Fruit fly (Drosophila melanogaster): ENCODE data around the gene Cyp4ae1.

Gene Cyp4ae1

DNA sequence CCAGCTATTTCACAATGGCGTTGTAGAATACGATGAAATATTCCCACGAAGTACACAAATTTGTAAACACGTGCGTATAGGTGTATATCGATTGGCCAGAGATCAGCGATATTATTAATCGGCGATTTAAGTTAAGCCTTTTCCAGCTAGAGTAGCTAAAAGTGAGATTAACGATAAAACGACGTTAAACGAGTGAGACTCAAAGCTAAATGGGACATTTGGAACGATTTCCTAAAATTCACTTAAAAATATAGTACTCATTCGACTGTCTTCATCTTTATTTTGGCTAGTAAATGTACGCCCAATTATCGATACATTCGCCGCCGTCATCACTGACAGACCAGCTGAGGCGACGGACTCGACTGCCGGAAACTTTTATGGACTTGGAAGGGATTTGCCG lies 5.8 kb downstream of the Cyp4ae1 start, which contains the start of the genes Nmd3 and CG17776 (continued):
- TF ChIP-seq Ptx1 (GFP tag; IDR thresholded peaks at IDR 0.05) = no peak
- TF ChIP-seq gfzf (GFP tag; optimal IDR thresholded peaks at IDR 0.05) = peak; percentile 6
- TF ChIP-seq unc-4 (GFP tag; IDR thresholded peaks at IDR 0.05; ENCODE audit: partially characterized antibody) = peak; percentile 69
- no peak for TF ChIP-seq Meics (GFP tag; optimal IDR thresholded peaks at IDR 0.05)
- TF ChIP-seq amos (GFP tag; IDR thresholded peaks at IDR 0.05; ENCODE audit: partially characterized antibody) = peak; percentile 47; the same call in 1 of the 2 replicates
- peak; percentile 88 for TF ChIP-seq HLH4C (GFP tag; IDR thresholded peaks at IDR 0.05; ENCODE audit: partially characterized antibody)
- TF ChIP-seq CG4617 (GFP tag; optimal IDR thresholded peaks at IDR 0.05; ENCODE audit: borderline replicate concordance) = peak; percentile 26
- TF ChIP-seq CG16813 (GFP tag; IDR thresholded peaks at IDR 0.05; ENCODE audit: partially characterized antibody) = peak; percentile 74
- peak; percentile 50 for TF ChIP-seq sens (GFP tag)
- no peak for TF ChIP-seq unpg (GFP tag; optimal IDR thresholded peaks at IDR 0.05)
- peak; percentile 45 for TF ChIP-seq sug (tag; optimal IDR thresholded peaks at IDR 0.05)
- peak; percentile 83 for TF ChIP-seq vnd (GFP tag; IDR thresholded peaks at IDR 0.05; ENCODE audit: partially characterized antibody)
- TF ChIP-seq dm (GFP tag; optimal IDR thresholded peaks at IDR 0.05) = peak; percentile 93
- no peak for TF ChIP-seq br (optimal IDR thresholded peaks at IDR 0.05)
- TF ChIP-seq inv (GFP tag; IDR thresholded peaks at IDR 0.05; ENCODE audit: partially characterized antibody) = peak; percentile 51
- peak; percentile 3 for TF ChIP-seq twi (tag; optimal IDR thresholded peaks at IDR 0.05)
- peak; percentile 46 for TF ChIP-seq CG13624 (GFP tag; optimal IDR thresholded peaks at IDR 0.05)
- no peak for TF ChIP-seq bsh (GFP tag; optimal IDR thresholded peaks at IDR 0.05)
- peak in 1 of 2 experiments; percentile 5 for TF ChIP-seq dpn (GFP tag; optimal IDR thresholded peaks at IDR 0.05)
- TF ChIP-seq CG34376 (GFP tag; optimal IDR thresholded peaks at IDR 0.05) = peak; percentile 1
- no peak for TF ChIP-seq Mrtf (GFP tag; IDR thresholded peaks at IDR 0.05)
- peak; percentile 90 for TF ChIP-seq Max (GFP tag; optimal IDR thresholded peaks at IDR 0.05)
- TF ChIP-seq CG13287 (GFP tag; IDR thresholded peaks at IDR 0.05; ENCODE audit: partially characterized antibody) = peak; percentile 82
- TF ChIP-seq shn (GFP tag; optimal IDR thresholded peaks at IDR 0.05) = peak; percentile 26
- peak; percentile 33 for TF ChIP-seq CG12659 (GFP tag; optimal IDR thresholded peaks at IDR 0.05)
- TF ChIP-seq Hmr (GFP tag; optimal IDR thresholded peaks at IDR 0.05) = no peak
- TF ChIP-seq hb (GFP tag; IDR thresholded peaks at IDR 0.05; ENCODE audit: partially characterized antibody) = peak; percentile 80
- TF ChIP-seq CG14667 (GFP tag; IDR thresholded peaks at IDR 0.05) = no peak
- peak; percentile 73 for TF ChIP-seq Scr (GFP tag; IDR thresholded peaks at IDR 0.05; ENCODE audit: partially characterized antibody)
- peak; percentile 77 for TF ChIP-seq sna (GFP tag; IDR thresholded peaks at IDR 0.05; ENCODE audit: partially characterized antibody)
- TF ChIP-seq bbx (GFP tag; IDR thresholded peaks at IDR 0.05; ENCODE audit: partially characterized antibody) = peak; percentile 37; the same call in 1 of the 2 replicates
- TF ChIP-seq CG10543 (GFP tag; optimal IDR thresholded peaks at IDR 0.05) = no peak
- peak; percentile 17 for TF ChIP-seq CG10267 (tag; optimal IDR thresholded peaks at IDR 0.05)
- no peak for TF ChIP-seq CG14441 (GFP tag; IDR thresholded peaks at IDR 0.05)
- TF ChIP-seq Dref (GFP tag; IDR thresholded peaks at IDR 0.05) = peak; percentile 73
- TF ChIP-seq hbn (GFP tag; IDR thresholded peaks at IDR 0.05; ENCODE audit: partially characterized antibody) = peak; percentile 63
- peak; percentile 33 for TF ChIP-seq bcd (GFP tag; optimal IDR thresholded peaks at IDR 0.05)
- peak; percentile 35 for TF ChIP-seq CG2120 (GFP tag; optimal IDR thresholded peaks at IDR 0.05)
- TF ChIP-seq ranshi (GFP tag; IDR thresholded peaks at IDR 0.05) = no peak
- peak; percentile 58; the same call in 1 of the 3 replicates for TF ChIP-seq mld (GFP tag; IDR thresholded peaks at IDR 0.05; ENCODE audit: partially characterized antibody)
- no peak for TF ChIP-seq Lim3 (GFP tag; IDR thresholded peaks at IDR 0.05)
- peak; percentile 17 for TF ChIP-seq grau (tag; optimal IDR thresholded peaks at IDR 0.05)
- TF ChIP-seq Dbx (GFP tag; IDR thresholded peaks at IDR 0.05) = peak; percentile 36; the same call in 1 of the 3 replicates
- TF ChIP-seq crp (GFP tag; optimal IDR thresholded peaks at IDR 0.05) = peak; percentile 20 to 85
- peak; percentile 95 for TF ChIP-seq Sry-β (GFP tag; optimal IDR thresholded peaks at IDR 0.05)
- peak; percentile 42 for TF ChIP-seq Dp (GFP tag; optimal IDR thresholded peaks at IDR 0.05)
- peak; percentile 60 for TF ChIP-seq pzg (GFP tag; optimal IDR thresholded peaks at IDR 0.05)
- 0 out of 4 replicates have a peak, but pooled peaks have one; percentile 17 for TF ChIP-seq chinmo (GFP tag; IDR thresholded peaks at IDR 0.05; ENCODE audit: partially characterized antibody)
